Fruit fly (Drosophila melanogaster): ENCODE data around the gene lmgA.

Gene lmgA

dm6 chr2L:8521724-8522309 lies 6.6 kb downstream of the lmgA start, which contains the start of gene Acer (continued):
- peak; percentile 30 for TF ChIP-seq CG2712 (tag; optimal IDR thresholded peaks at IDR 0.05)
- no peak for TF ChIP-seq D (optimal IDR thresholded peaks at IDR 0.05)
- TF ChIP-seq D (GFP tag; optimal IDR thresholded peaks at IDR 0.05), result no peak
- TF ChIP-seq pum (GFP tag; optimal IDR thresholded peaks at IDR 0.05), result no peak
- no peak for TF ChIP-seq pita (GFP tag; optimal IDR thresholded peaks at IDR 0.05)
- TF ChIP-seq slp2 (GFP tag; optimal IDR thresholded peaks at IDR 0.05), result no peak
- no peak for TF ChIP-seq sisA (GFP tag; IDR thresholded peaks at IDR 0.05)
- TF ChIP-seq ase (GFP tag; IDR thresholded peaks at IDR 0.05), result no peak
- no peak for TF ChIP-seq h (optimal IDR thresholded peaks at IDR 0.05)
- TF ChIP-seq CG14050 (GFP tag; IDR thresholded peaks at IDR 0.05), result no peak
- TF ChIP-seq CG7372 (GFP tag; IDR thresholded peaks at IDR 0.05), result no peak
- TF ChIP-seq ara (GFP tag; IDR thresholded peaks at IDR 0.05), result no peak
- no peak for TF ChIP-seq usp (GFP tag; optimal IDR thresholded peaks at IDR 0.05)
- TF ChIP-seq CG9215 (GFP tag; IDR thresholded peaks at IDR 0.05), result no peak
- peak; percentile 52 for TF ChIP-seq CG8290 (GFP tag; optimal IDR thresholded peaks at IDR 0.05)
- TF ChIP-seq CG8290 (tag; optimal IDR thresholded peaks at IDR 0.05), result no peak
- no peak for TF ChIP-seq Rfx (GFP tag; IDR thresholded peaks at IDR 0.05)
- TF ChIP-seq Xbp1 (GFP tag; optimal IDR thresholded peaks at IDR 0.05), result no peak
- TF ChIP-seq Camta (GFP tag; optimal IDR thresholded peaks at IDR 0.05), result no peak
- TF ChIP-seq ewg (GFP tag; optimal IDR thresholded peaks at IDR 0.05), result no peak
- no peak for TF ChIP-seq CG6254 (GFP tag; optimal IDR thresholded peaks at IDR 0.05)
- TF ChIP-seq CG14441 (GFP tag; IDR thresholded peaks at IDR 0.05), result 0 out of 2 replicates have a peak, but pooled peaks have one; percentile 12
- no peak for TF ChIP-seq CG8359 (GFP tag; optimal IDR thresholded peaks at IDR 0.05; ENCODE audit: borderline replicate concordance)
- no peak for TF ChIP-seq Neu2 (GFP tag; optimal IDR thresholded peaks at IDR 0.05; ENCODE audit: borderline replicate concordance)
- TF ChIP-seq CG6654 (GFP tag; optimal IDR thresholded peaks at IDR 0.05), result no peak
- peak; percentile 41 for TF ChIP-seq CG14710 (tag; optimal IDR thresholded peaks at IDR 0.05)
- peak; percentile 8 for TF ChIP-seq Fer1 (GFP tag; optimal IDR thresholded peaks at IDR 0.05)
- TF ChIP-seq CG8281 (tag; optimal IDR thresholded peaks at IDR 0.05), result no peak
- no peak for TF ChIP-seq yki (optimal IDR thresholded peaks at IDR 0.05)
- TF ChIP-seq Sox100B (GFP tag; optimal IDR thresholded peaks at IDR 0.05), result no peak
- TF ChIP-seq vnd (GFP tag; IDR thresholded peaks at IDR 0.05; ENCODE audit: partially characterized antibody), result no peak
- TF ChIP-seq fu2 (GFP tag; optimal IDR thresholded peaks at IDR 0.05), result no peak
- TF ChIP-seq Atf3 (GFP tag; optimal IDR thresholded peaks at IDR 0.05), result no peak
- no peak for TF ChIP-seq sr (GFP tag; IDR thresholded peaks at IDR 0.05)
- no peak for TF ChIP-seq crol (GFP tag; IDR thresholded peaks at IDR 0.05)
- TF ChIP-seq Dek (tag; optimal IDR thresholded peaks at IDR 0.05), result no peak
- peak; percentile 36 for TF ChIP-seq BEAF-32 (GFP tag; optimal IDR thresholded peaks at IDR 0.05)
- no peak for TF ChIP-seq CG7987 (GFP tag; optimal IDR thresholded peaks at IDR 0.05)
- TF ChIP-seq CG11398 (GFP tag; optimal IDR thresholded peaks at IDR 0.05), result no peak
- TF ChIP-seq nerfin-2 (GFP tag; IDR thresholded peaks at IDR 0.05; ENCODE audit: partially characterized antibody), result no peak
- no peak for TF ChIP-seq Poxn (GFP tag; IDR thresholded peaks at IDR 0.05)
- no peak for TF ChIP-seq CG9876 (GFP tag; optimal IDR thresholded peaks at IDR 0.05)
- no peak for TF ChIP-seq Antp (GFP tag; optimal IDR thresholded peaks at IDR 0.05)
- TF ChIP-seq MBD-R2 (GFP tag; IDR thresholded peaks at IDR 0.05), result peak; percentile 26; the same call in 1 of the 2 replicates
- 0 out of 2 replicates have a peak, but pooled peaks have one; percentile 19 for TF ChIP-seq sna (GFP tag; IDR thresholded peaks at IDR 0.05; ENCODE audit: partially characterized antibody)
- no peak for TF ChIP-seq CrebB (tag; optimal IDR thresholded peaks at IDR 0.05)
- no peak for TF ChIP-seq CG6175 (GFP tag; IDR thresholded peaks at IDR 0.05)
- peak; percentile 18 for TF ChIP-seq CG13424 (tag; optimal IDR thresholded peaks at IDR 0.05)
- no peak for TF ChIP-seq CG17186 (GFP tag; optimal IDR thresholded peaks at IDR 0.05)
- peak; percentile 77 for TF ChIP-seq chinmo (GFP tag; IDR thresholded peaks at IDR 0.05; ENCODE audit: partially characterized antibody)
- peak; percentile 32 for TF ChIP-seq CG12659 (GFP tag; optimal IDR thresholded peaks at IDR 0.05)
- TF ChIP-seq dpn (GFP tag; optimal IDR thresholded peaks at IDR 0.05), result no peak
